Fruit fly (Drosophila melanogaster): ENCODE data around the gene CG6765.

The CG6765 gene

DNA sequence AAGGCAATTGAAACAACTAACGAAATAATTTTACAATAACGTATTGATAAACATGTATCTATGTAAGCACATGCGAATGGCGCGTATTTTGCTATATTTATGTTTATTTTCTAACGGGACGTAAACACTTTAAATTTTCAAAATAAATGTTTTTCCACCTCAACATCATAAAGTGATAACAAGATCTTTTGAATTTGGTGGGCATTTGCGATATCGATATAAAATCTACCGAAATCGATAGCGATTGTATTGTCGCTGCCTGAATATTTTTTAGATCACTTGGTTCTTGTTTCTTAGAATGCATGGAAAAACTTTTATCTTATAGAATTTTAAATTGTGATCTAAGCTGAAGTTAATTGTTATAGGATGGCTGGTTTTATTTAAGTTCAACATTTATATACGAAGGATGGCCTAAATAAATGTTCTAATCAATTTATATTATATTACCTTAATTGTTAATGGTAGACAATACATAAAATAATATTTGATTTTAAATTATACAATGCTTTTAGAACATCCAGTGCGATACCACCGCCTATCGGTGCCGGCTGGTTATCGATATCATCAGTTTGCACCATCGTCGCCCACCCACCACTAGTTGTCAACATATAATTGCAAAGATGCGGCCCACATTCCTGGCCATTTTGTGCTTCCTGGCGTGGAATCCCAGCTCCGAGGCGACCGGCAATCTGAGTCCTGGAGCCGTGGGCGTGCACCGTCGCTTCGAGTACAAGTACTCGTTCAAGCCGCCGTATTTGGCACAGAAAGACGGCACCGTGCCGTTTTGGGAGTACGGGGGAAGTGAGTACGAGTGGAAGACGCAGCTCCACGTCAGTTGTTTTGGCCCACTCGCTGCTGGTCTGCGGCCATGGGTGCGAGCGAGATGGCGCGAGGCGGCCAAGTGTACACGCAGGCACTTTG is 22.1 kb downstream of the CG6765 start, which contains the start of gene ergic53 (continued):
- TF ChIP-seq CG7839 (tag; optimal IDR thresholded peaks at IDR 0.05) (no peak), CG10321 (GFP tag; IDR thresholded peaks at IDR 0.05) (peak; percentile 28; the same call in 1 of the 2 replicates), crol (GFP tag; IDR thresholded peaks at IDR 0.05) (peak; percentile 91), CG42726 (GFP tag; IDR thresholded peaks at IDR 0.05; ENCODE audit: partially characterized antibody) (peak; percentile 18; the same call in 1 of the 2 replicates), Nf-YA (GFP tag; IDR thresholded peaks at IDR 0.05) (no peak), Stat92E (GFP tag; optimal IDR thresholded peaks at IDR 0.05) (peak in 1 of 3 experiments; percentile 52), CG14014 (GFP tag; IDR thresholded peaks at IDR 0.05) (no peak), Ets97D (GFP tag; optimal IDR thresholded peaks at IDR 0.05) (no peak), Med (GFP tag) (peak; percentile 71), chinmo (GFP tag; IDR thresholded peaks at IDR 0.05; ENCODE audit: partially characterized antibody) (peak; percentile 87; the same call in 3 of the 4 replicates), jing (GFP tag; optimal IDR thresholded peaks at IDR 0.05) (no peak), CG34376 (GFP tag; optimal IDR thresholded peaks at IDR 0.05) (peak; percentile 15), CG14710 (tag; optimal IDR thresholded peaks at IDR 0.05) (peak; percentile 56), Dref (GFP tag; IDR thresholded peaks at IDR 0.05) (peak; percentile 82), D19A (tag; optimal IDR thresholded peaks at IDR 0.05) (no peak), CG9609 (GFP tag; optimal IDR thresholded peaks at IDR 0.05) (no peak), ara (GFP tag; IDR thresholded peaks at IDR 0.05) (no peak), nmo (GFP tag; optimal IDR thresholded peaks at IDR 0.05) (peak; percentile 31), tgo (GFP tag; IDR thresholded peaks at IDR 0.05) (no peak), CG2129 (GFP tag; IDR thresholded peaks at IDR 0.05; ENCODE audit: partially characterized antibody) (peak; percentile 42), ind (GFP tag; optimal IDR thresholded peaks at IDR 0.05) (no peak), inv (GFP tag; IDR thresholded peaks at IDR 0.05; ENCODE audit: partially characterized antibody) (peak; percentile 56), sens (GFP tag) (peak; percentile 32), Rfx (GFP tag; IDR thresholded peaks at IDR 0.05) (no peak), D19B (GFP tag; optimal IDR thresholded peaks at IDR 0.05) (no peak), sr (GFP tag; IDR thresholded peaks at IDR 0.05) (no peak), CG6765 (GFP tag; optimal IDR thresholded peaks at IDR 0.05) (no peak), CG2889 (GFP tag; IDR thresholded peaks at IDR 0.05) (no peak), Fer2 (tag; optimal IDR thresholded peaks at IDR 0.05) (no peak), CG1024 (GFP tag; IDR thresholded peaks at IDR 0.05) (no peak), mld (GFP tag; IDR thresholded peaks at IDR 0.05; ENCODE audit: partially characterized antibody) (peak; percentile 32; the same call in 2 of the 3 replicates), row (GFP tag; IDR thresholded peaks at IDR 0.05) (0 out of 3 replicates have a peak, but pooled peaks have one; percentile 25), tna (GFP tag; IDR thresholded peaks at IDR 0.05; ENCODE audit: partially characterized antibody) (peak; percentile 80), CG9797 (GFP tag; optimal IDR thresholded peaks at IDR 0.05) (peak; percentile 31), Adf1 (GFP tag; IDR thresholded peaks at IDR 0.05) (peak; percentile 41), CG17829 (tag; optimal IDR thresholded peaks at IDR 0.05) (peak; percentile 14), CG6791 (GFP tag; IDR thresholded peaks at IDR 0.05; ENCODE audit: partially characterized antibody) (peak; percentile 84), CG12155 (GFP tag; optimal IDR thresholded peaks at IDR 0.05) (peak; percentile 22), Xrp1 (GFP tag; IDR thresholded peaks at IDR 0.05) (no peak), sna (GFP tag; IDR thresholded peaks at IDR 0.05; ENCODE audit: partially characterized antibody) (peak; percentile 71), CG10274 (GFP tag; optimal IDR thresholded peaks at IDR 0.05) (no peak), lbe (GFP tag; optimal IDR thresholded peaks at IDR 0.05) (peak; percentile 27), CG9817 (tag; optimal IDR thresholded peaks at IDR 0.05) (no peak), CG11504 (tag; optimal IDR thresholded peaks at IDR 0.05) (no peak), Nf-YC (tag; optimal IDR thresholded peaks at IDR 0.05) (peak; percentile 52), CG31224 (GFP tag; IDR thresholded peaks at IDR 0.05) (no peak), pzg (GFP tag; optimal IDR thresholded peaks at IDR 0.05) (peak; percentile 48), CG15479 (GFP tag; optimal IDR thresholded peaks at IDR 0.05) (peak; percentile 11)

All from whole organism, embryonic.